Worm (Caenorhabditis elegans) whole organism, L1 larva: ENCODE results near the gene scp-1.

Experiments
- C04F5.9 ChIP-seq: sonication (generic microtip); optimal IDR thresholded peaks from 2 replicates; lab custom pipeline; 2016; ENCODE audit warnings: missing genetic modification characterization, missing compliant biosample characterization
- C16A3.4 ChIP-seq: fragments of 150-350 bp; optimal IDR thresholded peaks from 2 replicates; lab custom pipeline; 2014; ENCODE audit warnings: missing biosample characterization, missing genetic modification characterization
- Y116A8C.19 ChIP-seq: sonication (generic microtip); optimal IDR thresholded peaks from 2 replicates; lab custom pipeline; 2016; ENCODE audit warnings: missing compliant biosample characterization, missing genetic modification characterization, borderline replicate concordance
- alr-1 ChIP-seq: fragments of 200-800 bp; sonication (Bioruptor generic); optimal IDR thresholded peaks from 2 replicates; lab custom pipeline; 2018; ENCODE audit warnings: borderline replicate concordance, mild to moderate bottlenecking, missing genetic modification characterization, missing compliant biosample characterization
- ama-1 ChIP-seq: fragments of 150-350 bp; optimal IDR thresholded peaks from 2 replicates; lab custom pipeline; 2014
- blmp-1 ChIP-seq: fragments of 150-350 bp; optimal IDR thresholded peaks from 2 replicates; lab custom pipeline; 2014; ENCODE audit warnings: missing biosample characterization, missing genetic modification characterization
- ceh-63 ChIP-seq: fragments of 200-800 bp; sonication (Bioruptor generic); optimal IDR thresholded peaks from 2 replicates; lab custom pipeline; 2018; ENCODE audit warnings: mild to moderate bottlenecking, missing genetic modification characterization, missing compliant biosample characterization
- ceh-8 ChIP-seq: fragments of 200-800 bp; sonication (Bioruptor generic); optimal IDR thresholded peaks from 2 replicates; lab custom pipeline; 2018; ENCODE audit warnings: mild to moderate bottlenecking, missing genetic modification characterization, moderate library complexity, missing compliant biosample characterization
- ces-1 ChIP-seq: fragments of 150-350 bp; optimal IDR thresholded peaks from 2 replicates; lab custom pipeline; 2014; ENCODE audit warnings: missing biosample characterization, missing genetic modification reagents, missing genetic modification characterization
- dsc-1 ChIP-seq: sonication (generic microtip); optimal IDR thresholded peaks from 2 replicates; lab custom pipeline; 2016; ENCODE audit warnings: mild to moderate bottlenecking, missing genetic modification characterization, missing compliant biosample characterization
- efl-1 ChIP-seq, 4 experiments: fragments of 150-350 bp; optimal IDR thresholded peaks in 3 of 4; peaks in 1 of 4; 1 replicate in 1 of 4; 2 replicates in 3 of 4; lab custom pipeline; 2014; ENCODE audit warnings: missing biosample characterization in 2 of 4, missing genetic modification characterization in 2 of 4, missing genetic modification reagents in 2 of 4
- elt-3 ChIP-seq, 6 experiments: fragments of 150-350 bp in 1 of 6; sonication (generic microtip); optimal IDR thresholded peaks; 2 replicates each; lab custom pipeline; 2017 to 2018; ENCODE audit warnings: missing biosample characterization in 6 of 6, missing genetic modification characterization in 6 of 6, inconsistent platforms in 1 of 6
- ets-5 ChIP-seq: fragments of 200-800 bp; sonication (Bioruptor generic); IDR thresholded peaks from 2 replicates; pipeline ENCODE4 v1.3.6; 2022; ENCODE audit warnings: missing genetic modification characterization, missing compliant biosample characterization
- grh-1 ChIP-seq: fragments of 200-800 bp; sonication (Bioruptor generic); IDR thresholded peaks from 2 replicates; pipeline ENCODE4 v1.3.6; 2022; ENCODE audit warnings: missing genetic modification reagents, missing genetic modification characterization, missing compliant biosample characterization
- jun-1 ChIP-seq: fragments of 150-350 bp; optimal IDR thresholded peaks from 2 replicates; lab custom pipeline; 2014; ENCODE audit warnings: missing biosample characterization, missing genetic modification reagents, missing genetic modification characterization
- lin-14 ChIP-seq: fragments of 200-800 bp; sonication (Bioruptor generic); optimal IDR thresholded peaks from 2 replicates; lab custom pipeline; 2018; ENCODE audit warnings: mild to moderate bottlenecking, missing genetic modification characterization, moderate library complexity, missing compliant biosample characterization
- lin-15B ChIP-seq: fragments of 150-350 bp; sonication (generic microtip); optimal IDR thresholded peaks from 3 replicates; lab custom pipeline; 2014; ENCODE audit warnings: missing biosample characterization, missing genetic modification characterization
- lin-39 ChIP-seq: fragments of 150-350 bp; optimal IDR thresholded peaks from 2 replicates; lab custom pipeline; 2014; ENCODE audit warnings: missing biosample characterization, missing genetic modification reagents, missing genetic modification characterization
- nhr-20 ChIP-seq: sonication (generic microtip); optimal IDR thresholded peaks from 2 replicates; lab custom pipeline; 2016; ENCODE audit warnings: mild to moderate bottlenecking, missing genetic modification characterization, missing compliant biosample characterization
- nhr-71 ChIP-seq: sonication (generic microtip); optimal IDR thresholded peaks from 2 replicates; lab custom pipeline; 2016; ENCODE audit warnings: mild to moderate bottlenecking, missing genetic modification characterization, moderate library complexity, missing compliant biosample characterization
- nhr-76 ChIP-seq: sonication (generic microtip); optimal IDR thresholded peaks from 2 replicates; lab custom pipeline; 2017; ENCODE audit warnings: missing biosample characterization, missing genetic modification characterization
- nhr-84 ChIP-seq: sonication (generic microtip); optimal IDR thresholded peaks from 2 replicates; lab custom pipeline; 2017; ENCODE audit warnings: missing biosample characterization, missing genetic modification characterization
- pag-3 ChIP-seq: sonication (generic microtip); optimal IDR thresholded peaks from 2 replicates; lab custom pipeline; 2017; ENCODE audit warnings: missing genetic modification characterization, mild to moderate bottlenecking, missing compliant biosample characterization, antibody characterized with exemption, borderline replicate concordance; ENCODE audit not compliant: insufficient read depth
- skn-1 ChIP-seq: fragments of 150-350 bp; optimal IDR thresholded peaks from 2 replicates; lab custom pipeline; 2014; ENCODE audit warnings: missing biosample characterization, missing genetic modification characterization
- snpc-4 ChIP-seq: fragments of 150-350 bp; optimal IDR thresholded peaks from 2 replicates; lab custom pipeline; 2014; ENCODE audit warnings: missing biosample characterization, missing genetic modification characterization
- snu-23 ChIP-seq: sonication (generic microtip); optimal IDR thresholded peaks from 2 replicates; lab custom pipeline; 2016; ENCODE audit warnings: missing genetic modification characterization, missing compliant biosample characterization
- sox-4 ChIP-seq: sonication (generic microtip); optimal IDR thresholded peaks from 2 replicates; lab custom pipeline; 2016; ENCODE audit warnings: missing genetic modification characterization, missing compliant biosample characterization
- sptf-1 ChIP-seq: fragments of 150-350 bp; optimal IDR thresholded peaks from 2 replicates; lab custom pipeline; 2014; ENCODE audit warnings: missing biosample characterization, missing genetic modification characterization
- tbx-2 ChIP-seq: sonication (generic microtip); optimal IDR thresholded peaks from 2 replicates; lab custom pipeline; 2016; ENCODE audit warnings: missing genetic modification characterization, missing compliant biosample characterization
- unc-130 ChIP-seq: fragments of 150-350 bp; optimal IDR thresholded peaks from 2 replicates; lab custom pipeline; 2017; ENCODE audit warnings: missing biosample characterization, missing genetic modification characterization, inconsistent platforms
- unc-30 ChIP-seq: sonication (generic microtip); optimal IDR thresholded peaks from 2 replicates; lab custom pipeline; 2017; ENCODE audit warnings: missing biosample characterization, missing genetic modification characterization
- unc-62 ChIP-seq: fragments of 150-350 bp; optimal IDR thresholded peaks from 2 replicates; lab custom pipeline; 2014; ENCODE audit warnings: missing biosample characterization, missing genetic modification reagents, missing genetic modification characterization
- unc-86 ChIP-seq: sonication (generic microtip); optimal IDR thresholded peaks from 2 replicates; lab custom pipeline; 2016; ENCODE audit warnings: missing genetic modification characterization, missing compliant biosample characterization
- unc-98 ChIP-seq: fragments of 200-800 bp; sonication (Bioruptor generic); IDR thresholded peaks from 2 replicates; pipeline ENCODE4 v1.3.6; 2022; ENCODE audit warnings: missing genetic modification characterization, missing compliant biosample characterization
- vab-15 ChIP-seq: sonication (generic microtip); optimal IDR thresholded peaks from 2 replicates; lab custom pipeline; 2017; ENCODE audit warnings: missing genotype, mild to moderate bottlenecking, missing genetic modification characterization, missing compliant biosample characterization
- zip-4 ChIP-seq: fragments of 200-800 bp; sonication (Bioruptor generic); optimal IDR thresholded peaks from 2 replicates; lab custom pipeline; 2018; ENCODE audit warnings: mild to moderate bottlenecking, missing genetic modification characterization, moderate library complexity, missing compliant biosample characterization

The scp-1 gene

DNA sequence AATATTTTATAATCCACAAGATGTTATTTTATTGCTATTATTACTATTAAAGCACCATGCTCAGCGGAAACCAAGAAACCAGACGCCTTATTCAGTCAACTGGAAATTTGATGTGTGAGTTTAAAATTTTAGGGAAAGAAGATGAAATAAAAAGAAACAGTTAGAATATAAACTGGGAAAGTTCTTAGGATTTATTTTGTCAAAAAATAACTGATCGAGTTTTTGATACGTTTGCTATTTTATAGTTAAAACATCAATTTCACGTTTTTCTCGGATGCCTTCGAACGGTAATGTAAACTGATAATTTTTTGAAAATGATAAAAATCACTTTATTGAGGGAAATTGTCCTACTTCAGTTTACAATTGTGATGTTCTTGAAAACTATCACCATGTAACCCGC, 38.6 kb downstream of the scp-1 start, which contains the start of gene C06C3.3:
Gene C06C3.3, minus strand, starts transcription at position 101 of the 400 bp plus-strand sequence.
- no peak for TF ChIP-seq nhr-84 (tag; lab: Kevin White, UChicago)
- no peak for TF ChIP-seq unc-130
- no peak for TF ChIP-seq dsc-1 (tag; lab: Kevin White, UChicago)
- no peak for TF ChIP-seq unc-98 (GFP tag; lab: Robert Waterston, UW)
- no peak for TF ChIP-seq unc-62 (GFP tag; lab: Kevin White, UChicago)
- TF ChIP-seq nhr-76 (tag; lab: Kevin White, UChicago): no peak
- TF ChIP-seq efl-1 (optimal IDR thresholded peaks at IDR 0.05; lab: Kevin White, UChicago): no peak
- TF ChIP-seq efl-1 (GFP tag; optimal IDR thresholded peaks at IDR 0.05 in 1 of 2; lab: Kevin White, UChicago): no peak
- no peak for TF ChIP-seq grh-1 (GFP tag; lab: Robert Waterston, UW)
- no peak for TF ChIP-seq snpc-4
- no peak for TF ChIP-seq skn-1 (tag; lab: Kevin White, UChicago)
- no peak for TF ChIP-seq C16A3.4 (tag; lab: Kevin White, UChicago)

DNA sequence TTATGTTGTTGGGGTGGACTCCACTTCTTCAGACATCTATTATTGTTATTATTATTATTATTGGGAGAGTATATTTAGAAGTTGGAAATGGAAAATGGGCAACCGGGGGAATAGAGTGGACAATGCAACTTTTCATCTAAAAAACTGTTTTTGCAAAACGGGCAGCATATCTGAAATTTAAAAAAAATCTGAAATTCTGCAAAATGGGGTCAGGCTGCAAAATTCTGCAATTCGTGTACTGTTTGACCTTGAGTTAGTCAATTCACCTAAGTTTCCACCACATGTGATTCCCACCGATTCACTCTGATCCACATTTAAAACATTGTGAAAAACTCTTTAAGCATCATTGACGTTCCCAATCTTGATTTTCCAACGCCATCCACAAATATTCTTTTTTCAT, 39.2 kb downstream of the scp-1 start, which contains the start of gene C06C3.4:
Gene C06C3.4, plus strand, starts transcription at position 301 of the 400 bp plus-strand sequence.
- TF ChIP-seq C04F5.9 (tag; lab: Kevin White, UChicago): no peak

DNA sequence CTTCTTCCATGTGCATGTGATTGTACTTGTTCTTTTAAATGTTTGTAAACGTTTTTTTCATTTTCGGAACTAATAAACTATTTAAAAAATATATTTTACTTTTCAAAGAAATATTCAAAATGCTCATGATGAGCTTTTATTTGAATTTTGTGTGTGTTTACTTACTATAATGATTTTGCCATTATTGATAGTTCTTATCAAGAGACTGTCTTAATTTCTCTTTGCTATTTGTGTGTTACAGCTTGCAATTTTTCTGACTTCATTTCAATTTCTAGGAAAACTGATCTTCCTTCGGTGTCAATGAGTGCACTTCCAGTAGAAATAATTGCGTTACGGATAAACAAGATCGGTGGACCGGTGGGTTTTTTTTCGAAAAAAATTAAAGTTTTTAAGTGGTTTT, 41.0 kb downstream of the scp-1 start, which contains the start of gene C06C3.12:
Gene C06C3.12, plus strand, starts transcription at position 301 of the 400 bp plus-strand sequence.
- TF ChIP-seq sptf-1 (tag; lab: Kevin White, UChicago) (no peak), zip-4 (GFP tag; lab: Kevin White, UChicago) (no peak), unc-86 (tag; lab: Kevin White, UChicago) (no peak), ama-1 (lab: Kevin White, UChicago) (no peak), vab-15 (tag; lab: Kevin White, UChicago) (no peak), tbx-2 (tag; lab: Kevin White, UChicago) (no peak), unc-130 (no peak), dsc-1 (tag; lab: Kevin White, UChicago) (no peak), unc-30 (tag; lab: Kevin White, UChicago) (no peak), nhr-20 (tag; lab: Kevin White, UChicago) (no peak), lin-39 (tag; lab: Kevin White, UChicago) (no peak), Y116A8C.19 (tag; lab: Kevin White, UChicago) (no peak), elt-3 (tag; optimal IDR thresholded peaks at IDR 0.05; lab: Kevin White, UChicago) (no peak), ceh-8 (GFP tag; lab: Kevin White, UChicago) (no peak), jun-1 (no peak), C04F5.9 (tag; lab: Kevin White, UChicago) (no peak), lin-14 (GFP tag; lab: Kevin White, UChicago) (no peak), pag-3 (tag; lab: Kevin White, UChicago) (no peak), ces-1 (GFP tag; lab: Kevin White, UChicago) (no peak)

DNA sequence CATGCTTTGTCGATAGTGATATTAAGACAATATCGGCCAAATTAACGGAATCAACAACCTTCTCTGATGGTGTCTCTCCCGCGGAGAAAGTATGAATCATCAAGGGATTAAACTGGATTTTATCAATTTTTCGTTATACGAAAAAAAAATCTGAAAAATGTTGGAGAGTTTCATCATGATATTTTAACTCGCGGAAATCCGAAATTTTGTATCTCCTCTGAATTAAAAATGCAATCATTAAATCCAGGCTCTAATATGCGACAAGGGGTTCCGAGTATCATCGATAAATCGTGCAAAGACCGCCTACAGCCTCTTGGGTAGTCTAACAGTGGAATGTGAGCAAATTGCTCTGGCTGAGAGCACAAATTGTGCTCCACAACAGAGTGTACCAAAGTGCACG, 43.3 kb downstream of the scp-1 start, which contains the start of gene C06C3.10:
Gene C06C3.10, minus strand, starts transcription at position 101 of the 400 bp plus-strand sequence.
- no peak for TF ChIP-seq nhr-20 (tag; lab: Kevin White, UChicago)
- no peak for TF ChIP-seq nhr-71 (tag; lab: Kevin White, UChicago)
- TF ChIP-seq grh-1 (GFP tag; lab: Robert Waterston, UW): no peak
- TF ChIP-seq sox-4: no peak
- TF ChIP-seq ceh-63 (GFP tag; lab: Kevin White, UChicago): no peak
- TF ChIP-seq zip-4 (GFP tag; lab: Kevin White, UChicago): no peak
- TF ChIP-seq vab-15 (tag; lab: Kevin White, UChicago): no peak
- no peak for TF ChIP-seq ets-5
- no peak for TF ChIP-seq snu-23 (GFP tag; lab: Kevin White, UChicago)
- TF ChIP-seq skn-1 (tag; lab: Kevin White, UChicago): no peak
- TF ChIP-seq tbx-2 (tag; lab: Kevin White, UChicago): no peak
- no peak for TF ChIP-seq lin-15B (tag; lab: Kevin White, UChicago)
- TF ChIP-seq sptf-1 (tag; lab: Kevin White, UChicago): no peak
- no peak for TF ChIP-seq alr-1 (tag; lab: Kevin White, UChicago)
- no peak for TF ChIP-seq blmp-1 (tag; lab: Kevin White, UChicago)
